Fruit fly (Drosophila melanogaster) whole organism, prepupa: ENCODE data around the gene Cul3.

Experiments used
- Blimp-1 ChIP-seq: fragments of 200-800 bp; sonication (Bioruptor generic); optimal IDR thresholded peaks from 3 replicates; lab custom pipeline; 2017; ENCODE audit warnings: missing biosample characterization, missing genetic modification characterization, mild to moderate bottlenecking, moderate library complexity, missing genetic modification reagents
- CG10669 ChIP-seq: fragments of 200-800 bp; sonication (Bioruptor generic); optimal IDR thresholded peaks from 3 replicates; lab custom pipeline; 2018; ENCODE audit warnings: missing biosample characterization, mild to moderate bottlenecking, missing genetic modification characterization, moderate library complexity
- CG11294 ChIP-seq: fragments of 200-800 bp; sonication (Bioruptor generic); IDR thresholded peaks from 2 replicates; pipeline ENCODE4 v1.3.6; 2022; ENCODE audit warnings: missing biosample characterization, missing genetic modification characterization
- CG11762 ChIP-seq: fragments of 200-800 bp; sonication (Bioruptor generic); optimal IDR thresholded peaks from 3 replicates; lab custom pipeline; 2016; ENCODE audit warnings: missing biosample characterization, missing genetic modification characterization; ENCODE audit not compliant: insufficient read depth
- CG11902 ChIP-seq: fragments of 200-800 bp; sonication (Bioruptor generic); optimal IDR thresholded peaks from 3 replicates; lab custom pipeline; 2016; ENCODE audit warnings: missing biosample characterization, missing genetic modification characterization
- CG15336 ChIP-seq: fragments of 200-800 bp; sonication (Bioruptor generic); IDR thresholded peaks from 2 replicates; pipeline ENCODE4 v1.3.6; 2022; ENCODE audit warnings: missing biosample characterization, missing genetic modification characterization
- CG1621 ChIP-seq: fragments of 200-800 bp; sonication (Bioruptor generic); optimal IDR thresholded peaks from 3 replicates; lab custom pipeline; 2018; ENCODE audit warnings: missing biosample characterization, mild to moderate bottlenecking, missing genetic modification characterization
- CG16779 ChIP-seq: fragments of 200-800 bp; sonication (Bioruptor generic); optimal IDR thresholded peaks from 3 replicates; lab custom pipeline; 2017; ENCODE audit warnings: missing biosample characterization, mild to moderate bottlenecking, missing genetic modification characterization
- CG31627 ChIP-seq: fragments of 200-800 bp; sonication (Bioruptor generic); optimal IDR thresholded peaks from 3 replicates; lab custom pipeline; 2016; ENCODE audit warnings: missing biosample characterization, missing genetic modification characterization
- CG32006 ChIP-seq: fragments of 200-800 bp; sonication (Bioruptor generic); optimal IDR thresholded peaks from 3 replicates; lab custom pipeline; 2017; ENCODE audit warnings: missing biosample characterization, mild to moderate bottlenecking, missing genetic modification characterization
- CG34406 ChIP-seq: fragments of 200-800 bp; sonication (Bioruptor generic); optimal IDR thresholded peaks from 3 replicates; lab custom pipeline; 2016; ENCODE audit warnings: missing biosample characterization, missing genetic modification characterization
- CG3919 ChIP-seq: fragments of 200-800 bp; sonication (Bioruptor generic); optimal IDR thresholded peaks from 3 replicates; lab custom pipeline; 2016; ENCODE audit warnings: missing biosample characterization, missing genetic modification characterization
- CG4318 ChIP-seq: fragments of 200-800 bp; sonication (Bioruptor generic); optimal IDR thresholded peaks from 3 replicates; lab custom pipeline; 2017; ENCODE audit warnings: missing biosample characterization, mild to moderate bottlenecking, missing genetic modification characterization
- CG6163 ChIP-seq: fragments of 200-800 bp; sonication (Bioruptor generic); IDR thresholded peaks from 3 replicates; pipeline ENCODE4 v1.3.6; 2022; ENCODE audit warnings: missing biosample characterization, missing genetic modification characterization
- CG6276 ChIP-seq: fragments of 200-800 bp; sonication (Bioruptor generic); optimal IDR thresholded peaks from 2 replicates; lab custom pipeline; 2017; ENCODE audit warnings: missing biosample characterization, mild to moderate bottlenecking, missing genetic modification characterization
- CG6792 ChIP-seq: fragments of 200-800 bp; sonication (Bioruptor generic); optimal IDR thresholded peaks from 3 replicates; lab custom pipeline; 2016; ENCODE audit warnings: missing biosample characterization, missing genetic modification characterization
- CG6854 ChIP-seq: fragments of 200-800 bp; sonication (Bioruptor generic); optimal IDR thresholded peaks from 2 replicates; lab custom pipeline; 2017; ENCODE audit warnings: missing biosample characterization, mild to moderate bottlenecking, missing genetic modification characterization
- CG7368 ChIP-seq: fragments of 200-800 bp; sonication (Bioruptor generic); optimal IDR thresholded peaks from 3 replicates; lab custom pipeline; 2016; ENCODE audit warnings: missing biosample characterization, missing genetic modification characterization
- CG8119 ChIP-seq: fragments of 200-800 bp; sonication (Bioruptor generic); IDR thresholded peaks from 3 replicates; pipeline ENCODE4 v1.3.6; 2022; ENCODE audit warnings: missing biosample characterization, missing genetic modification characterization
- CG8632 ChIP-seq: fragments of 200-800 bp; sonication (Bioruptor generic); optimal IDR thresholded peaks from 3 replicates; lab custom pipeline; 2016; ENCODE audit warnings: missing biosample characterization, missing genetic modification characterization
- CG9139 ChIP-seq: fragments of 200-800 bp; sonication (Bioruptor generic); optimal IDR thresholded peaks from 3 replicates; lab custom pipeline; 2017; ENCODE audit warnings: missing biosample characterization, mild to moderate bottlenecking, missing genetic modification characterization
- Eip75B ChIP-seq: fragments of 200-800 bp; sonication (Bioruptor generic); optimal IDR thresholded peaks from 3 replicates; lab custom pipeline; 2016; ENCODE audit warnings: missing biosample characterization, missing genetic modification characterization
- Eip78C ChIP-seq: fragments of 200-800 bp; sonication (Bioruptor generic); peaks from one replicate; lab custom pipeline; 2016; ENCODE audit warnings: missing biosample characterization, missing genetic modification characterization
- Ets21C ChIP-seq: fragments of 200-800 bp; sonication (Bioruptor generic); optimal IDR thresholded peaks from 3 replicates; lab custom pipeline; 2016; ENCODE audit warnings: missing biosample characterization, missing genetic modification characterization
- Gug ChIP-seq: fragments of 200-800 bp; sonication (Bioruptor generic); IDR thresholded peaks from 2 replicates; pipeline ENCODE4 v1.3.6; 2022; ENCODE audit warnings: missing biosample characterization, missing genetic modification characterization
- Hr38 ChIP-seq: sonication (Bioruptor generic); optimal IDR thresholded peaks from 2 replicates; lab custom pipeline; 2016; ENCODE audit warnings: missing biosample characterization, missing genetic modification characterization
- Hr4 ChIP-seq: fragments of 200-800 bp; sonication (Bioruptor generic); optimal IDR thresholded peaks from 3 replicates; lab custom pipeline; 2016; ENCODE audit warnings: missing biosample characterization, missing genetic modification characterization
- Met ChIP-seq: fragments of 200-800 bp; sonication (Bioruptor generic); optimal IDR thresholded peaks from 3 replicates; lab custom pipeline; 2016; ENCODE audit warnings: missing biosample characterization, missing genetic modification characterization
- OdsH ChIP-seq: fragments of 200-800 bp; sonication (Bioruptor generic); optimal IDR thresholded peaks from 3 replicates; lab custom pipeline; 2016; ENCODE audit warnings: missing biosample characterization, missing genetic modification characterization
- Smox ChIP-seq: fragments of 200-800 bp; sonication (Bioruptor generic); optimal IDR thresholded peaks from 3 replicates; lab custom pipeline; 2016; ENCODE audit warnings: missing biosample characterization, missing genetic modification characterization
- Sox102F ChIP-seq: fragments of 200-800 bp; sonication (Bioruptor generic); optimal IDR thresholded peaks from 2 replicates; lab custom pipeline; 2016; ENCODE audit warnings: missing biosample characterization, mild to moderate bottlenecking, missing genetic modification characterization
- Sox15 ChIP-seq: fragments of 200-800 bp; sonication (Bioruptor generic); optimal IDR thresholded peaks from 3 replicates; lab custom pipeline; 2016; ENCODE audit warnings: missing biosample characterization, missing genetic modification characterization
- achi ChIP-seq: fragments of 200-800 bp; sonication (Bioruptor generic); optimal IDR thresholded peaks from 3 replicates; lab custom pipeline; 2016; ENCODE audit warnings: missing biosample characterization, missing genetic modification characterization
- acj6 ChIP-seq: fragments of 200-800 bp; sonication (Bioruptor generic); optimal IDR thresholded peaks from 3 replicates; lab custom pipeline; 2016; ENCODE audit warnings: missing biosample characterization, missing genetic modification characterization
- cyc ChIP-seq: fragments of 200-800 bp; sonication (Bioruptor generic); optimal IDR thresholded peaks from 3 replicates; lab custom pipeline; 2016; ENCODE audit warnings: missing biosample characterization, missing genetic modification characterization
- dac ChIP-seq: fragments of 200-800 bp; sonication (Bioruptor generic); optimal IDR thresholded peaks from 2 replicates; lab custom pipeline; 2017; ENCODE audit warnings: missing biosample characterization, mild to moderate bottlenecking, missing genetic modification characterization
- dsx ChIP-seq: fragments of 200-800 bp; optimal IDR thresholded peaks from 3 replicates; lab custom pipeline; 2019; ENCODE audit warnings: missing biosample characterization, mild to moderate bottlenecking, missing genetic modification characterization, moderate library complexity; ENCODE audit not compliant: poor library complexity, severe bottlenecking
- eg ChIP-seq: fragments of 200-800 bp; sonication (Bioruptor generic); IDR thresholded peaks from 3 replicates; pipeline ENCODE4 v1.3.6; 2022; ENCODE audit warnings: missing biosample characterization, missing genetic modification characterization
- esn ChIP-seq: fragments of 200-800 bp; sonication (Bioruptor generic); optimal IDR thresholded peaks from 2 replicates; lab custom pipeline; 2016; ENCODE audit warnings: missing biosample characterization, mild to moderate bottlenecking, missing genetic modification characterization, moderate library complexity
- fd59A ChIP-seq: fragments of 200-800 bp; sonication (Bioruptor generic); optimal IDR thresholded peaks from 2 replicates; lab custom pipeline; 2017; ENCODE audit warnings: missing biosample characterization, mild to moderate bottlenecking, missing genetic modification characterization, missing genetic modification reagents
- fd85E ChIP-seq: fragments of 200-800 bp; sonication (Bioruptor generic); optimal IDR thresholded peaks from 3 replicates; lab custom pipeline; 2016; ENCODE audit warnings: missing biosample characterization, missing genetic modification characterization
- net ChIP-seq: fragments of 200-800 bp; sonication (Bioruptor generic); optimal IDR thresholded peaks from 3 replicates; lab custom pipeline; 2016; ENCODE audit warnings: missing biosample characterization, missing genetic modification characterization
- pdm3 ChIP-seq: fragments of 200-800 bp; sonication (Bioruptor generic); optimal IDR thresholded peaks from 3 replicates; lab custom pipeline; 2016; ENCODE audit warnings: missing biosample characterization, missing genetic modification characterization
- ss ChIP-seq, 2 experiments: fragments of 200-800 bp; sonication (Bioruptor generic); optimal IDR thresholded peaks; 2 replicates in 1 of 2; 3 replicates in 1 of 2; lab custom pipeline; 2017 to 2018; ENCODE audit warnings: mild to moderate bottlenecking in 2 of 2, missing biosample characterization in 2 of 2, missing genetic modification characterization in 2 of 2, moderate library complexity in 1 of 2
- svp ChIP-seq: fragments of 200-800 bp; sonication (Bioruptor generic); peaks from one replicate; lab custom pipeline; 2016; ENCODE audit warnings: missing biosample characterization, missing genetic modification characterization
- topi ChIP-seq: fragments of 200-800 bp; sonication (Bioruptor generic); optimal IDR thresholded peaks from 3 replicates; lab custom pipeline; 2016; ENCODE audit warnings: missing biosample characterization, missing genetic modification characterization
- vri ChIP-seq: fragments of 200-800 bp; sonication (Bioruptor generic); optimal IDR thresholded peaks from 3 replicates; lab custom pipeline; 2016; ENCODE audit warnings: missing biosample characterization, mild to moderate bottlenecking, missing genetic modification characterization

Cul3 gene

dm6 chr2L:15314903-15315302, 43.1 kb upstream of the Cul3 start:
- TF ChIP-seq svp (GFP tag; lab: Kevin White, UChicago): peak; percentile 61
- no peak for TF ChIP-seq CG34406
- no peak for TF ChIP-seq ss (GFP tag; optimal IDR thresholded peaks at IDR 0.05; lab: Kevin White, UChicago)
- no peak for TF ChIP-seq CG3919 (GFP tag; lab: Kevin White, UChicago)
- TF ChIP-seq Blimp-1 (GFP tag; lab: Kevin White, UChicago): no peak
- TF ChIP-seq CG7368 (GFP tag; lab: Kevin White, UChicago): no peak
- peak; percentile 74 for TF ChIP-seq Eip78C (GFP tag; lab: Kevin White, UChicago)
- no peak for TF ChIP-seq Ets21C (GFP tag; lab: Kevin White, UChicago)
- TF ChIP-seq Met (GFP tag; lab: Kevin White, UChicago): peak; percentile 19
- no peak for TF ChIP-seq CG4318 (GFP tag; lab: Kevin White, UChicago)
- TF ChIP-seq CG8119 (GFP tag; lab: Robert Waterston, UW): 0 out of 3 replicates have a peak, but pooled peaks have one; percentile 15
- TF ChIP-seq Sox15 (GFP tag; lab: Kevin White, UChicago): no peak
- peak; percentile 14 for TF ChIP-seq Smox
- peak; percentile 23 for TF ChIP-seq CG32006 (GFP tag; lab: Kevin White, UChicago)
- no peak for TF ChIP-seq topi (GFP tag; lab: Kevin White, UChicago)
- peak; percentile 51 for TF ChIP-seq dsx (GFP tag; lab: Kevin White, UChicago)
- peak; percentile 11 for TF ChIP-seq acj6 (GFP tag; lab: Kevin White, UChicago)
- TF ChIP-seq achi (GFP tag; lab: Kevin White, UChicago): peak; percentile 19
- no peak for TF ChIP-seq dac (GFP tag; lab: Kevin White, UChicago)
- no peak for TF ChIP-seq cyc
- TF ChIP-seq esn (GFP tag; lab: Kevin White, UChicago): peak; percentile 14
- peak; percentile 22 for TF ChIP-seq CG8632 (GFP tag; lab: Kevin White, UChicago)
- no peak for TF ChIP-seq CG11762 (GFP tag; lab: Kevin White, UChicago)
- TF ChIP-seq fd59A (GFP tag; lab: Kevin White, UChicago): no peak
- TF ChIP-seq CG11294 (GFP tag; lab: Robert Waterston, UW): no peak
- no peak for TF ChIP-seq OdsH (GFP tag; lab: Kevin White, UChicago)
- TF ChIP-seq net (GFP tag; lab: Kevin White, UChicago): no peak

dm6 chr2L:15306802-15307201, 35.0 kb upstream of the Cul3 start:
- TF ChIP-seq acj6 (GFP tag; lab: Kevin White, UChicago) (no peak), vri (no peak), CG11902 (GFP tag; lab: Kevin White, UChicago) (no peak), CG6854 (GFP tag; lab: Kevin White, UChicago) (no peak), net (GFP tag; lab: Kevin White, UChicago) (no peak), CG6792 (GFP tag; lab: Kevin White, UChicago) (no peak), CG3919 (GFP tag; lab: Kevin White, UChicago) (no peak), CG15336 (GFP tag; lab: Robert Waterston, UW) (no peak), Hr38 (no peak), topi (GFP tag; lab: Kevin White, UChicago) (no peak), Gug (no peak), CG31627 (GFP tag; lab: Kevin White, UChicago) (no peak), Hr4 (GFP tag; lab: Kevin White, UChicago) (no peak), CG1621 (tag; lab: Kevin White, UChicago) (no peak), pdm3 (GFP tag; lab: Kevin White, UChicago) (no peak), esn (GFP tag; lab: Kevin White, UChicago) (no peak)

- TF ChIP-seq CG9139 (GFP tag; lab: Kevin White, UChicago) (no peak), CG1621 (tag; lab: Kevin White, UChicago) (no peak), fd85E (GFP tag; lab: Kevin White, UChicago) (no peak), Hr38 (no peak), svp (GFP tag; lab: Kevin White, UChicago) (peak; percentile 85), CG6792 (GFP tag; lab: Kevin White, UChicago) (peak; percentile 62), CG4318 (GFP tag; lab: Kevin White, UChicago) (peak; percentile 49), Met (GFP tag; lab: Kevin White, UChicago) (peak; percentile 74), Eip75B (GFP tag; lab: Kevin White, UChicago) (peak; percentile 46), eg (GFP tag; lab: Robert Waterston, UW) (no peak), CG6276 (peak; percentile 73), CG6163 (GFP tag; lab: Robert Waterston, UW) (no peak), CG7368 (GFP tag; lab: Kevin White, UChicago) (peak; percentile 37), CG11294 (GFP tag; lab: Robert Waterston, UW) (no peak), dsx (GFP tag; lab: Kevin White, UChicago) (peak; percentile 39), CG16779 (tag; lab: Kevin White, UChicago) (no peak), net (GFP tag; lab: Kevin White, UChicago) (peak; percentile 57), CG10669 (GFP tag; lab: Kevin White, UChicago) (peak; percentile 23), fd59A (GFP tag; lab: Kevin White, UChicago) (peak; percentile 11), Sox102F (GFP tag; lab: Kevin White, UChicago) (peak; percentile 41)
These were observed 32.5 kb upstream of the Cul3 start for dm6 chr2L:15304359-15304758.
